Fruit fly (Drosophila melanogaster) whole organism, embryonic: Measurements from ENCODE around the gene CG43131.

ENCODE experiments used
- CG10462 ChIP-seq: fragments of 200-800 bp; sonication (Bioruptor generic); optimal IDR thresholded peaks from 2 replicates; lab custom pipeline; 2016; ENCODE audit warnings: missing biosample characterization, missing genetic modification characterization
- CG30020 ChIP-seq: fragments of 200-800 bp; optimal IDR thresholded peaks from 2 replicates; lab custom pipeline; 2019; ENCODE audit warnings: missing biosample characterization, mild to moderate bottlenecking, missing genetic modification characterization, moderate library complexity
- CG7963 ChIP-seq: fragments of 200-800 bp; sonication (Bioruptor generic); IDR thresholded peaks from 3 replicates; pipeline ENCODE4 v1.3.6; 2022; ENCODE audit warnings: missing biosample characterization, missing genetic modification characterization; ENCODE audit not compliant: partially characterized antibody
- Xrp1 ChIP-seq: fragments of 200-800 bp; sonication (Bioruptor generic); IDR thresholded peaks from 2 replicates; pipeline ENCODE4 v1.3.6; 2022; ENCODE audit warnings: missing biosample characterization, missing genetic modification characterization
- sens ChIP-seq: fragments of 200-800 bp; sonication (Bioruptor generic); peaks from one replicate; lab custom pipeline; 2016; ENCODE audit warnings: missing biosample characterization, missing genetic modification characterization
- shn ChIP-seq: fragments of 200-800 bp; sonication (Bioruptor generic); optimal IDR thresholded peaks from 3 replicates; lab custom pipeline; 2016; ENCODE audit warnings: missing biosample characterization, missing genetic modification characterization

dm6 chr3R:5089514-5090259 is 19.3 kb downstream of the CG43131 start:
- TF ChIP-seq CG30020, result no peak
- no peak for TF ChIP-seq sens (GFP tag; lab: Kevin White, UChicago)
- no peak for TF ChIP-seq CG7963
- no peak for TF ChIP-seq Xrp1 (GFP tag; lab: Robert Waterston, UW)
- TF ChIP-seq CG10462, result no peak
- no peak for TF ChIP-seq shn (GFP tag; lab: Kevin White, UChicago)
